Worm (Caenorhabditis elegans) whole organism, L3 larva: ENCODE measurements around the gene fat-5.

Experiments used
- ama-1 ChIP-seq: fragments of 150-350 bp; optimal IDR thresholded peaks from 2 replicates; lab custom pipeline; 2018
- egl-5 ChIP-seq: fragments of 150-350 bp; optimal IDR thresholded peaks from 2 replicates; lab custom pipeline; 2017; ENCODE audit warnings: missing biosample characterization, missing genetic modification reagents, missing genetic modification characterization, inconsistent platforms
- elt-1 ChIP-seq: fragments of 150-350 bp; optimal IDR thresholded peaks from 2 replicates; lab custom pipeline; 2014; ENCODE audit warnings: missing biosample characterization, missing genetic modification characterization
- elt-2 ChIP-seq: sonication (generic microtip); optimal IDR thresholded peaks from 2 replicates; lab custom pipeline; 2016; ENCODE audit warnings: missing genetic modification reagents, mild to moderate bottlenecking, missing genetic modification characterization, missing compliant biosample characterization
- elt-3 ChIP-seq, 3 experiments: fragments of 150-350 bp in 1 of 3; sonication (generic microtip) in 2 of 3; optimal IDR thresholded peaks; 2 replicates in 2 of 3; 4 replicates in 1 of 3; lab custom pipeline; 2014 to 2017; ENCODE audit warnings: missing biosample characterization in 3 of 3, missing genetic modification characterization in 3 of 3
- fkh-10 ChIP-seq: sonication (generic microtip); optimal IDR thresholded peaks from 2 replicates; lab custom pipeline; 2017; ENCODE audit warnings: missing biosample characterization, missing genetic modification reagents, missing genetic modification characterization
- lin-15B ChIP-seq: fragments of 150-350 bp; optimal IDR thresholded peaks from 2 replicates; lab custom pipeline; 2014; ENCODE audit warnings: missing biosample characterization, missing genetic modification characterization
- nhr-12 ChIP-seq: fragments of 150-350 bp; optimal IDR thresholded peaks from 2 replicates; lab custom pipeline; 2014; ENCODE audit warnings: missing biosample characterization, missing genetic modification characterization
- nhr-23 ChIP-seq: fragments of 150-350 bp; optimal IDR thresholded peaks from 2 replicates; lab custom pipeline; 2014; ENCODE audit warnings: missing biosample characterization, missing genetic modification reagents, missing genetic modification characterization
- nhr-25 ChIP-seq: sonication (generic microtip); optimal IDR thresholded peaks from 2 replicates; lab custom pipeline; 2017; ENCODE audit warnings: missing biosample characterization, missing genetic modification characterization
- nhr-67 ChIP-seq: fragments of 150-350 bp; optimal IDR thresholded peaks from 2 replicates; lab custom pipeline; 2014; ENCODE audit warnings: missing biosample characterization, missing genetic modification characterization
- pha-4 ChIP-seq: fragments of 150-350 bp; optimal IDR thresholded peaks from 2 replicates; lab custom pipeline; 2014; ENCODE audit warnings: missing biosample characterization, missing genetic modification reagents, missing genetic modification characterization
- unc-39 ChIP-seq: sonication (generic microtip); optimal IDR thresholded peaks from 4 replicates; lab custom pipeline; 2017; ENCODE audit warnings: missing biosample characterization, missing genetic modification characterization
- unc-62 ChIP-seq: fragments of 150-350 bp; sonication (generic microtip); optimal IDR thresholded peaks from 4 replicates; lab custom pipeline; 2014; ENCODE audit warnings: missing biosample characterization, missing genetic modification reagents, missing genetic modification characterization

DNA sequence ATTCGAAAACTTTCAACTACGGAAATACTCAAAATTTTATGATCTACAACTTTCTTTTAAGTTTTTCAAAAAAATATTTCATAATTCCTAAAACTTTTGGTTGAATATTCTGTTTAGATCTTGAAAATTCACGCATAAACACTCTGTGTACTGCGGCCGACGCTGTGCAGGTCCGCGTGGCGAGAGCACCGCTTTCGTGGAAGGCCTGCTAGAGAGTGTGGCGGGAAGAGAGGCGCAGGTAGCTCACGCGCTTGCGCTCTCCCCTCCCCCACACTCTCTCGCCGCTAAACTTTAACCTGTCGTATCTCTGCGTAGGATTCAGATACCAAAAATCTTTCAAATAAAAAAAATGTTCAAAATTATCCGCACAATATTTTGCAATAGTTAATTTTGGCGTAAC is 41.5 kb upstream of the fat-5 start:
- TF ChIP-seq ama-1, result no peak
- no peak for TF ChIP-seq unc-39 (tag; lab: Kevin White, UChicago)
- no peak for TF ChIP-seq lin-15B (tag; lab: Kevin White, UChicago)
- TF ChIP-seq nhr-12 (tag; lab: Kevin White, UChicago), result no peak
- no peak for TF ChIP-seq unc-62 (GFP tag; lab: Kevin White, UChicago)
- no peak for TF ChIP-seq pha-4 (tag; lab: Kevin White, UChicago)
- TF ChIP-seq egl-5 (tag; lab: Kevin White, UChicago), result no peak
- TF ChIP-seq nhr-25, result no peak
- no peak for TF ChIP-seq nhr-23 (tag; lab: Kevin White, UChicago)
- TF ChIP-seq elt-2, result no peak
- no peak for TF ChIP-seq fkh-10 (GFP tag; lab: Kevin White, UChicago)
- TF ChIP-seq nhr-67 (tag; lab: Kevin White, UChicago), result no peak
- no peak for TF ChIP-seq elt-3 (tag; optimal IDR thresholded peaks at IDR 0.05; lab: Kevin White, UChicago)
- no peak for TF ChIP-seq elt-1 (tag; lab: Kevin White, UChicago)
